Fruit fly (Drosophila melanogaster) whole organism, adult: ENCODE data around the gene CG1463.

Experiments
- CG11617 ChIP-seq: fragments of 200-800 bp; sonication (Bioruptor generic); optimal IDR thresholded peaks from 2 replicates; lab custom pipeline; 2017; ENCODE audit warnings: mild to moderate bottlenecking, missing biosample characterization, missing genetic modification reagents, missing genetic modification characterization
- CG12768 ChIP-seq: fragments of 200-800 bp; sonication (Bioruptor generic); optimal IDR thresholded peaks from 2 replicates; lab custom pipeline; 2017; ENCODE audit warnings: missing biosample characterization, missing genetic modification characterization, mild to moderate bottlenecking, moderate library complexity, missing genetic modification reagents
- CG1620 ChIP-seq: fragments of 200-800 bp; sonication (Bioruptor generic); optimal IDR thresholded peaks from 2 replicates; lab custom pipeline; 2016; ENCODE audit warnings: missing biosample characterization, missing genetic modification characterization
- CG33017 ChIP-seq: fragments of 200-800 bp; sonication (Bioruptor generic); optimal IDR thresholded peaks from 2 replicates; lab custom pipeline; 2018; ENCODE audit warnings: missing biosample characterization, mild to moderate bottlenecking, missing genetic modification characterization, moderate library complexity
- CG5204 ChIP-seq: fragments of 200-800 bp; sonication (Bioruptor generic); optimal IDR thresholded peaks from 2 replicates; lab custom pipeline; 2016; ENCODE audit warnings: missing biosample characterization, missing genetic modification characterization
- CG7101 ChIP-seq: fragments of 200-800 bp; sonication (Bioruptor generic); optimal IDR thresholded peaks from 2 replicates; lab custom pipeline; 2018; ENCODE audit warnings: missing biosample characterization, mild to moderate bottlenecking, missing genetic modification characterization, moderate library complexity
- Clk ChIP-seq: fragments of 200-800 bp; sonication (Bioruptor generic); optimal IDR thresholded peaks from 2 replicates; lab custom pipeline; 2017; ENCODE audit warnings: missing biosample characterization, missing genetic modification characterization
- Mnt ChIP-seq: fragments of 200-800 bp; sonication (Bioruptor generic); optimal IDR thresholded peaks from 2 replicates; lab custom pipeline; 2016; ENCODE audit warnings: missing biosample characterization, mild to moderate bottlenecking, missing genetic modification characterization
- bab1 ChIP-seq: fragments of 200-800 bp; sonication (Bioruptor generic); optimal IDR thresholded peaks from 3 replicates; lab custom pipeline; 2019; ENCODE audit warnings: missing biosample characterization, mild to moderate bottlenecking, missing genetic modification characterization, moderate library complexity
- cnc ChIP-seq, 2 experiments: fragments of >200 bp; optimal IDR thresholded peaks; 2 replicates each; lab custom pipeline; 2017
- kay ChIP-seq: fragments of 200-800 bp; sonication (Bioruptor generic); peaks from one replicate; lab custom pipeline; 2016; ENCODE audit warnings: missing biosample characterization, missing genetic modification characterization, borderline replicate concordance
- ovo ChIP-seq: fragments of 200-800 bp; sonication (Bioruptor generic); optimal IDR thresholded peaks from 2 replicates; lab custom pipeline; 2016; ENCODE audit warnings: missing biosample characterization, missing genetic modification characterization
- pad ChIP-seq: fragments of 200-800 bp; sonication (Bioruptor generic); optimal IDR thresholded peaks from 3 replicates; lab custom pipeline; 2017; ENCODE audit warnings: missing biosample characterization, missing genetic modification characterization, mild to moderate bottlenecking, moderate library complexity, missing genetic modification reagents
- toe ChIP-seq: fragments of 200-800 bp; sonication (Bioruptor generic); optimal IDR thresholded peaks from 2 replicates; lab custom pipeline; 2016; ENCODE audit warnings: missing biosample characterization, missing genetic modification characterization

DNA sequence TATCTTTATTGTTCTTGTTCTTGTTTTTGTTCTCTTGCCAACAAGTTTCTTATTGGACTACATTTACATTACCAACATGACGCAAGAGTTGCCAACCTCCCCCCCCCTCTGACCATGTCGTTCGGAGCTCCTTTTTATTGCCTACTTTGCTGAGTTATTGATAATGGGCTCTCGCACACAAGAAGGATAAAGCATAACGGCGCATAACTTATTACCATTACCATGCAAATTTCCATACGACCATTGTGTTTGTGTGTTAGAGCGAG lies 20.6 kb upstream of the CG1463 start:
- no peak for TF ChIP-seq CG12768 (GFP tag; lab: Kevin White, UChicago)
- TF ChIP-seq ovo (GFP tag; lab: Kevin White, UChicago): no peak
- no peak for TF ChIP-seq CG11617
- TF ChIP-seq Clk (GFP tag; lab: Kevin White, UChicago): no peak
- TF ChIP-seq toe: no peak
- TF ChIP-seq kay (GFP tag; lab: Kevin White, UChicago): no peak
- no peak for TF ChIP-seq bab1
- TF ChIP-seq CG5204 (GFP tag; lab: Kevin White, UChicago): no peak
- TF ChIP-seq CG33017 (tag; lab: Kevin White, UChicago): no peak
- TF ChIP-seq CG1620 (GFP tag; lab: Kevin White, UChicago): no peak
- TF ChIP-seq Mnt (GFP tag; lab: Kevin White, UChicago): no peak
- no peak for TF ChIP-seq pad (GFP tag; lab: Kevin White, UChicago)
- no peak for TF ChIP-seq CG7101 (tag; lab: Kevin White, UChicago)
- no peak for TF ChIP-seq cnc (optimal IDR thresholded peaks at IDR 0.05; lab: Kevin White, UChicago)
